Worm (Caenorhabditis elegans): ENCODE measurements around the gene F23H12.5.

DNA sequence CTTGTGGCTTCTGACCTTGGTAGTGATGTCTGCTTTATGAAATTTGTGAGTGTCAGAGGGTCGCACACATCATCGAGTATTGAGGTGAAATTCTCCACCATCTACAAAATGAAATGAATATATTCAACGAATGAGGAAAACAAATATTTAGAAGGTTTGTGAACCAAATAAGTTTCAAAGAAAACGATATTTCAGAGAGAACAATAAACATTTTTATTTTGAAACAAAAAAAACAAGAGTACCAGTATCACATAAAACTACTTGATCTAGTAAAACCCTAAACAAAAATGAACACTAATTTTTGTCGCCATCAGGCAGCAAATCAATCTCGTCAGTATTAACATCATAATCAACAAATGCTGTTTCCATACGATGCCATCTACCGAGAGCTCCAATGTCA, 41.4 kb upstream of the F23H12.5 start, which contains the start of gene R04F11.3:
- TF ChIP-seq fkh-10 (GFP tag; optimal IDR thresholded peaks at IDR 0.05) (no peak), F13H6.1 (tag; optimal IDR thresholded peaks at IDR 0.05) (no peak), syd-9 (tag; optimal IDR thresholded peaks at IDR 0.05) (no peak), nfya-1 (tag; optimal IDR thresholded peaks at IDR 0.05) (no peak)
